Fruit fly (Drosophila melanogaster) whole organism, wandering third instar larva: ENCODE data around the gene CG13721.

ENCODE experiments used
- Abd-B ChIP-seq: fragments of >200 bp; optimal IDR thresholded peaks from 2 replicates; lab custom pipeline; 2017; ENCODE audit warnings: missing biosample characterization, missing genetic modification characterization
- Hnf4 ChIP-seq: fragments of 200-800 bp; sonication (Bioruptor generic); optimal IDR thresholded peaks from 2 replicates; lab custom pipeline; 2016; ENCODE audit warnings: missing biosample characterization, mild to moderate bottlenecking, missing genetic modification characterization
- Hr78 ChIP-seq: fragments of >200 bp; optimal IDR thresholded peaks from 2 replicates; lab custom pipeline; 2017; ENCODE audit warnings: missing biosample characterization, missing genetic modification characterization
- Myc ChIP-seq: fragments of >200 bp; optimal IDR thresholded peaks from 2 replicates; lab custom pipeline; 2017
- Sp1 ChIP-seq: fragments of 200-800 bp; sonication (Bioruptor generic); optimal IDR thresholded peaks from 3 replicates; lab custom pipeline; 2019; ENCODE audit warnings: missing biosample characterization, mild to moderate bottlenecking, missing genetic modification characterization, moderate library complexity
- Vsx2 ChIP-seq: fragments of 200-300, 225-300 bp; sonication (Bioruptor generic); optimal IDR thresholded peaks from 2 replicates; lab custom pipeline; 2018; ENCODE audit warnings: missing biosample characterization, missing genetic modification characterization; ENCODE audit not compliant: partially characterized antibody
- br ChIP-seq: fragments of 200-800 bp; sonication (Bioruptor generic); optimal IDR thresholded peaks from 2 replicates; lab custom pipeline; 2016; ENCODE audit warnings: missing biosample characterization, missing genetic modification characterization
- h ChIP-seq: fragments of 200-800 bp; sonication (Bioruptor generic); optimal IDR thresholded peaks from 3 replicates; lab custom pipeline; 2016; ENCODE audit warnings: missing biosample characterization, mild to moderate bottlenecking, missing genetic modification characterization
- psq ChIP-seq: fragments of 200-800 bp; sonication (Bioruptor generic); optimal IDR thresholded peaks from 3 replicates; lab custom pipeline; 2017; ENCODE audit warnings: missing biosample characterization, mild to moderate bottlenecking, missing genetic modification characterization, moderate library complexity

dm6 chr3L:4543034-4543806 is 45.6 kb upstream of the CG13721 start:
- TF ChIP-seq Vsx2 (GFP tag; lab: Kevin White, UChicago) (no peak), Hnf4 (GFP tag; lab: Kevin White, UChicago) (peak; percentile 75), h (peak; percentile 79), Myc (lab: Kevin White, UChicago) (no peak), Hr78 (no peak), psq (GFP tag; lab: Kevin White, UChicago) (peak; percentile 67), Abd-B (GFP tag; lab: Kevin White, UChicago) (no peak), br (GFP tag; lab: Kevin White, UChicago) (peak; percentile 76), Sp1 (GFP tag; lab: Kevin White, UChicago) (peak; percentile 41)
